Fruit fly (Drosophila melanogaster): ENCODE results near the gene CG31431.
A peak's percentile ranks its signal among the peaks of the same experiment; 100 is the strongest.

Gene CG31431

dm6 chr3R:21887588-21888007 is 17.1 kb downstream of the CG31431 start:
- TF ChIP-seq noc (tag; optimal IDR thresholded peaks at IDR 0.05): no peak

dm6 chr3R:21888696-21889602 is 18.5 kb downstream of the CG31431 start, which contains the start of gene CG43844:
CG43844 (plus strand) TSS chr3R:21889539.
- peak; percentile 31 for TF ChIP-seq noc (tag; optimal IDR thresholded peaks at IDR 0.05)

dm6 chr3R:21889945-21890344 is 19.5 kb downstream of the CG31431 start:
- TF ChIP-seq noc (tag; optimal IDR thresholded peaks at IDR 0.05): no peak

- TF ChIP-seq noc (tag; optimal IDR thresholded peaks at IDR 0.05): no peak
Observed at dm6 chr3R:21890739-21891138, 20.3 kb downstream of the CG31431 start.

- no peak for TF ChIP-seq noc (tag; optimal IDR thresholded peaks at IDR 0.05)
Observed at dm6 chr3R:21892450-21892849, 22.0 kb downstream of the CG31431 start.

dm6 chr3R:21893929-21894328 is 23.4 kb downstream of the CG31431 start:
- no peak for TF ChIP-seq noc (tag; optimal IDR thresholded peaks at IDR 0.05)

dm6 chr3R:21895961-21896875 is 25.7 kb downstream of the CG31431 start:
- TF ChIP-seq noc (tag; optimal IDR thresholded peaks at IDR 0.05): peak; percentile 25

dm6 chr3R:21897565-21897964 is 27.1 kb downstream of the CG31431 start:
- no peak for TF ChIP-seq noc (tag; optimal IDR thresholded peaks at IDR 0.05)

dm6 chr3R:21898758-21899157 is 28.3 kb downstream of the CG31431 start:
- TF ChIP-seq noc (tag; optimal IDR thresholded peaks at IDR 0.05): no peak

- no peak for TF ChIP-seq noc (tag; optimal IDR thresholded peaks at IDR 0.05)
Observed at dm6 chr3R:21899170-21899575, 28.7 kb downstream of the CG31431 start.

- TF ChIP-seq noc (tag; optimal IDR thresholded peaks at IDR 0.05): no peak
Observed at dm6 chr3R:21904345-21904744, 33.9 kb downstream of the CG31431 start.

dm6 chr3R:21905615-21906014 is 35.1 kb downstream of the CG31431 start:
- no peak for TF ChIP-seq noc (tag; optimal IDR thresholded peaks at IDR 0.05)

dm6 chr3R:21906867-21907266 is 36.4 kb downstream of the CG31431 start:
- no peak for TF ChIP-seq noc (tag; optimal IDR thresholded peaks at IDR 0.05)

dm6 chr3R:21911516-21911915 is 41.0 kb downstream of the CG31431 start, which contains the start of gene Qsox3:
Qsox3 (plus strand) TSS chr3R:21911816.
- TF ChIP-seq noc (tag; optimal IDR thresholded peaks at IDR 0.05): no peak

- TF ChIP-seq noc (tag; optimal IDR thresholded peaks at IDR 0.05): no peak
Observed at dm6 chr3R:21913447-21913846, 43.0 kb downstream of the CG31431 start, which contains the start of gene Qsox2. Qsox2 (plus strand) TSS chr3R:21913747.

- TF ChIP-seq noc (tag; optimal IDR thresholded peaks at IDR 0.05): no peak
Observed at dm6 chr3R:21916987-21917386, 46.5 kb downstream of the CG31431 start.

All from whole organism, larva.